Worm (Caenorhabditis elegans) whole organism, L4 larva: ENCODE data around the gene ears-2.

Experiments
- D1046.2 ChIP-seq: fragments of 200-800 bp; sonication (Bioruptor generic); IDR thresholded peaks from 2 replicates; pipeline ENCODE4 v1.3.6; 2022; ENCODE audit warnings: missing genetic modification characterization, missing compliant biosample characterization
- F10B5.3 ChIP-seq: sonication (generic microtip); optimal IDR thresholded peaks from 2 replicates; lab custom pipeline; 2016; ENCODE audit warnings: mild to moderate bottlenecking, missing genetic modification characterization, missing compliant biosample characterization
- F37D6.2 ChIP-seq: sonication (generic microtip); optimal IDR thresholded peaks from 2 replicates; lab custom pipeline; 2016; ENCODE audit warnings: mild to moderate bottlenecking, missing genetic modification characterization, missing compliant biosample characterization
- T20F7.1 ChIP-seq: fragments of 200-800 bp; sonication (Bioruptor generic); optimal IDR thresholded peaks from 2 replicates; lab custom pipeline; 2018; ENCODE audit warnings: mild to moderate bottlenecking, missing genetic modification characterization, missing compliant biosample characterization
- T26A8.4 ChIP-seq: fragments of 200-800 bp; sonication (Bioruptor generic); IDR thresholded peaks from 2 replicates; pipeline ENCODE4 v1.3.6; 2022; ENCODE audit warnings: missing genetic modification characterization, missing compliant biosample characterization
- Y105C5A.15 ChIP-seq: fragments of 200-800 bp; sonication (Bioruptor generic); IDR thresholded peaks from 2 replicates; pipeline ENCODE4 v1.3.6; 2022; ENCODE audit warnings: missing genetic modification characterization, missing compliant biosample characterization
- Y48G9A.11 ChIP-seq: fragments of 200-800 bp; sonication (Bioruptor generic); IDR thresholded peaks from 2 replicates; pipeline ENCODE4 v1.3.6; 2022; ENCODE audit warnings: missing genetic modification reagents, missing genetic modification characterization, missing compliant biosample characterization
- aha-1 ChIP-seq: fragments of 150-350 bp; peaks from one replicate; lab custom pipeline; 2014; ENCODE audit warnings: missing biosample characterization, missing genetic modification characterization
- ama-1 ChIP-seq: fragments of 150-350 bp; optimal IDR thresholded peaks from 2 replicates; lab custom pipeline; 2014; ENCODE audit warnings: inconsistent platforms, mixed read lengths
- arid-1 ChIP-seq: fragments of 200-800 bp; sonication (Bioruptor generic); conservative IDR thresholded peaks from 2 replicates; pipeline ENCODE4 v1.3.6; 2022; ENCODE audit warnings: missing genetic modification reagents, missing genetic modification characterization, missing compliant biosample characterization
- attf-4 ChIP-seq: sonication (generic microtip); optimal IDR thresholded peaks from 3 replicates; lab custom pipeline; 2017; ENCODE audit warnings: missing biosample characterization, missing genetic modification characterization
- ces-1 ChIP-seq: fragments of 150-350 bp; sonication (generic microtip); optimal IDR thresholded peaks from 4 replicates; lab custom pipeline; 2014; ENCODE audit warnings: missing biosample characterization, missing genetic modification reagents, missing genetic modification characterization
- cey-2 ChIP-seq: sonication (generic microtip); optimal IDR thresholded peaks from 3 replicates; lab custom pipeline; 2017; ENCODE audit warnings: missing genetic modification characterization, mild to moderate bottlenecking, missing compliant biosample characterization, antibody characterized with exemption, borderline replicate concordance; ENCODE audit not compliant: insufficient read depth
- daf-8 ChIP-seq: fragments of 200-800 bp; sonication (Bioruptor generic); IDR thresholded peaks from 2 replicates; pipeline ENCODE4 v1.3.6; 2022; ENCODE audit warnings: missing genetic modification characterization, missing compliant biosample characterization
- dmd-6 ChIP-seq: fragments of 200-800 bp; sonication (Bioruptor generic); IDR thresholded peaks from 2 replicates; pipeline ENCODE4 v1.3.6; 2022; ENCODE audit warnings: missing genetic modification reagents, missing genetic modification characterization, missing compliant biosample characterization
- dpl-1 ChIP-seq: fragments of 150-350 bp; optimal IDR thresholded peaks from 2 replicates; lab custom pipeline; 2014; ENCODE audit warnings: missing biosample characterization, missing genetic modification reagents, missing genetic modification characterization
- duxl-1 ChIP-seq: sonication (generic microtip); optimal IDR thresholded peaks from 2 replicates; lab custom pipeline; 2016; ENCODE audit warnings: mild to moderate bottlenecking, missing genetic modification characterization, moderate library complexity, missing compliant biosample characterization; ENCODE audit not compliant: poor library complexity
- dve-1 ChIP-seq: sonication (generic microtip); optimal IDR thresholded peaks from 2 replicates; lab custom pipeline; 2017; ENCODE audit warnings: antibody characterized with exemption, mild to moderate bottlenecking, missing genetic modification characterization, missing compliant biosample characterization; ENCODE audit not compliant: insufficient read depth
- gei-8 ChIP-seq: fragments of 200-800 bp; sonication (Bioruptor generic); optimal IDR thresholded peaks from 2 replicates; lab custom pipeline; 2018; ENCODE audit warnings: mild to moderate bottlenecking, missing genetic modification characterization, missing compliant biosample characterization
- hif-1 ChIP-seq, 2 experiments: sonication (generic microtip); optimal IDR thresholded peaks; 2 replicates each; lab custom pipeline; 2016 to 2017; ENCODE audit warnings: missing compliant biosample characterization in 2 of 2, missing genetic modification characterization in 2 of 2, missing genetic modification reagents in 2 of 2, missing genotype in 2 of 2, mild to moderate bottlenecking in 1 of 2
- hlh-11 ChIP-seq: fragments of 200-800 bp; sonication (Bioruptor generic); optimal IDR thresholded peaks from 2 replicates; lab custom pipeline; 2018; ENCODE audit warnings: mild to moderate bottlenecking, missing genetic modification characterization, missing compliant biosample characterization
- hlh-30 ChIP-seq: sonication (generic microtip); optimal IDR thresholded peaks from 2 replicates; lab custom pipeline; 2017; ENCODE audit warnings: antibody characterized with exemption, mild to moderate bottlenecking, missing genetic modification characterization, missing compliant biosample characterization; ENCODE audit not compliant: insufficient read depth
- hmg-1.1 ChIP-seq: fragments of 200-800 bp; sonication (Bioruptor generic); IDR thresholded peaks from 2 replicates; pipeline ENCODE4 v1.3.6; 2022; ENCODE audit warnings: missing genetic modification reagents, missing genetic modification characterization, missing compliant biosample characterization
- lin-38 ChIP-seq: fragments of 200-800 bp; sonication (Bioruptor generic); IDR thresholded peaks from 2 replicates; pipeline ENCODE4 v1.3.6; 2022; ENCODE audit warnings: missing genetic modification reagents, missing genetic modification characterization, missing compliant biosample characterization
- lsy-2 ChIP-seq, 2 experiments: fragments of 150-350 bp in 1 of 2; sonication (generic microtip) in 1 of 2; optimal IDR thresholded peaks; 2 replicates each; lab custom pipeline; 2014 to 2017; ENCODE audit warnings: missing biosample characterization in 2 of 2, missing genetic modification characterization in 2 of 2
- madf-9 ChIP-seq: fragments of 200-800 bp; sonication (Bioruptor generic); conservative IDR thresholded peaks from 2 replicates; pipeline ENCODE4 v1.3.6; 2022; ENCODE audit warnings: missing genetic modification reagents, missing genetic modification characterization, missing compliant biosample characterization
- mdt-29 ChIP-seq: fragments of 200-800 bp; sonication (Bioruptor generic); IDR thresholded peaks from 2 replicates; pipeline ENCODE4 v1.3.6; 2022; ENCODE audit warnings: missing genetic modification reagents, missing genetic modification characterization, missing compliant biosample characterization
- mep-1 ChIP-seq: fragments of 150-350 bp; sonication (generic microtip); optimal IDR thresholded peaks from 3 replicates; lab custom pipeline; 2014; ENCODE audit warnings: missing biosample characterization, missing genetic modification characterization
- mes-2 ChIP-seq: sonication (generic microtip); optimal IDR thresholded peaks from 2 replicates; lab custom pipeline; 2016; ENCODE audit warnings: missing genotype, mild to moderate bottlenecking, missing genetic modification characterization, missing compliant biosample characterization; ENCODE audit not compliant: poor library complexity, severe bottlenecking
- nhr-10 ChIP-seq: fragments of 150-350 bp; optimal IDR thresholded peaks from 2 replicates; lab custom pipeline; 2014; ENCODE audit warnings: missing biosample characterization, missing genetic modification characterization
- nhr-102 ChIP-seq: sonication (generic microtip); optimal IDR thresholded peaks from 2 replicates; lab custom pipeline; 2016; ENCODE audit warnings: mild to moderate bottlenecking, missing genetic modification characterization, moderate library complexity, missing compliant biosample characterization
- nhr-11 ChIP-seq: fragments of 150-350 bp; optimal IDR thresholded peaks from 2 replicates; lab custom pipeline; 2014; ENCODE audit warnings: missing biosample characterization, missing genetic modification characterization
- nhr-111 ChIP-seq: fragments of 200-800 bp; sonication (Bioruptor generic); optimal IDR thresholded peaks from 2 replicates; lab custom pipeline; 2018; ENCODE audit warnings: mild to moderate bottlenecking, missing genetic modification characterization, missing compliant biosample characterization
- nhr-25 ChIP-seq: sonication (generic microtip); optimal IDR thresholded peaks from 2 replicates; lab custom pipeline; 2017; ENCODE audit warnings: missing genetic modification characterization, mild to moderate bottlenecking, missing compliant biosample characterization, antibody characterized with exemption, moderate library complexity, borderline replicate concordance; ENCODE audit not compliant: insufficient read depth
- nhr-48 ChIP-seq: sonication (generic microtip); optimal IDR thresholded peaks from 2 replicates; lab custom pipeline; 2016; ENCODE audit warnings: mild to moderate bottlenecking, missing genetic modification characterization, missing compliant biosample characterization
- nhr-6 ChIP-seq: fragments of 150-350 bp; optimal IDR thresholded peaks from 2 replicates; lab custom pipeline; 2014; ENCODE audit warnings: missing biosample characterization, missing genetic modification characterization
- nhr-77 ChIP-seq: fragments of 150-350 bp; optimal IDR thresholded peaks from 2 replicates; lab custom pipeline; 2014; ENCODE audit warnings: missing biosample characterization, missing genetic modification characterization
- pha-4 ChIP-seq, 2 experiments: fragments of 150-350 bp in 1 of 2; fragments of 200-800 bp in 1 of 2; sonication (Bioruptor generic) in 1 of 2; IDR thresholded peaks in 1 of 2; optimal IDR thresholded peaks in 1 of 2; 2 replicates each; pipeline versions ENCODE4 v1.3.6 to Lab custom; 2014 to 2022; ENCODE audit warnings: missing genetic modification characterization in 2 of 2, missing genetic modification reagents in 2 of 2, missing biosample characterization in 1 of 2, missing compliant biosample characterization in 1 of 2
- php-3 ChIP-seq: fragments of 200-800 bp; sonication (Bioruptor generic); IDR thresholded peaks from 2 replicates; pipeline ENCODE4 v1.3.6; 2022; ENCODE audit warnings: missing genetic modification reagents, missing genetic modification characterization, missing compliant biosample characterization
- rbr-2 ChIP-seq: sonication (generic microtip); optimal IDR thresholded peaks from 2 replicates; lab custom pipeline; 2016; ENCODE audit warnings: missing genotype, missing genetic modification characterization, missing compliant biosample characterization
- sdz-12 ChIP-seq: fragments of 200-800 bp; sonication (Bioruptor generic); optimal IDR thresholded peaks from 2 replicates; lab custom pipeline; 2018; ENCODE audit warnings: mild to moderate bottlenecking, missing genetic modification characterization, missing compliant biosample characterization
- skn-1 ChIP-seq: fragments of 150-350 bp; optimal IDR thresholded peaks from 2 replicates; lab custom pipeline; 2014; ENCODE audit warnings: missing biosample characterization, missing genetic modification characterization
- spr-3 ChIP-seq: fragments of 200-800 bp; sonication (Bioruptor generic); optimal IDR thresholded peaks from 2 replicates; lab custom pipeline; 2018; ENCODE audit warnings: mild to moderate bottlenecking, missing genetic modification characterization, missing compliant biosample characterization
- vab-7 ChIP-seq: fragments of 200-800 bp; sonication (Bioruptor generic); IDR thresholded peaks from 2 replicates; pipeline ENCODE4 v1.3.6; 2022; ENCODE audit warnings: missing genetic modification reagents, missing genetic modification characterization, missing compliant biosample characterization
- zip-2 ChIP-seq: fragments of 150-350 bp; optimal IDR thresholded peaks from 2 replicates; lab custom pipeline; 2014; ENCODE audit warnings: missing biosample characterization, missing genetic modification characterization
- ztf-11 ChIP-seq: fragments of 150-350 bp; optimal IDR thresholded peaks from 2 replicates; lab custom pipeline; 2014; ENCODE audit warnings: missing biosample characterization, missing genetic modification characterization

Gene ears-2

ce11 chrIV:393409-393930 lies 3.2 kb upstream of the ears-2 start, which contains the start of the genes T07A9.15 and nog-1:
Gene T07A9.15, minus strand, starts transcription at chrIV:393546.
Gene nog-1, plus strand, starts transcription at chrIV:393880.
- no peak for TF ChIP-seq zip-2 (tag; lab: Kevin White, UChicago)
- TF ChIP-seq D1046.2 (GFP tag; lab: Robert Waterston, UW) = no peak
- TF ChIP-seq mep-1 (tag; lab: Kevin White, UChicago) = peak; percentile 68
- TF ChIP-seq daf-8 = no peak
- no peak for TF ChIP-seq spr-3 (GFP tag; lab: Kevin White, UChicago)
- TF ChIP-seq mes-2 = peak; percentile 88
- TF ChIP-seq madf-9 = no peak
- TF ChIP-seq ama-1 = no peak
- TF ChIP-seq hif-1 (tag; optimal IDR thresholded peaks at IDR 0.05; lab: Kevin White, UChicago) = peak in 1 of 2 experiments; percentile 27
- peak; percentile 41 for TF ChIP-seq rbr-2 (tag; lab: Kevin White, UChicago)
- no peak for TF ChIP-seq T20F7.1 (GFP tag; lab: Kevin White, UChicago)
- no peak for TF ChIP-seq nhr-10 (tag; lab: Kevin White, UChicago)
- TF ChIP-seq duxl-1 (tag; lab: Kevin White, UChicago) = peak; percentile 18
- peak; percentile 51; the same call in 1 of the 2 replicates for TF ChIP-seq hmg-1.1 (GFP tag; lab: Robert Waterston, UW)
- TF ChIP-seq hlh-30 (tag; lab: Kevin White, UChicago) = peak; percentile 92
- TF ChIP-seq ztf-11 (tag; lab: Kevin White, UChicago) = no peak
- TF ChIP-seq cey-2 (tag; lab: Kevin White, UChicago) = no peak
- peak; percentile 89 for TF ChIP-seq aha-1 (tag; lab: Kevin White, UChicago)
- no peak for TF ChIP-seq ces-1 (GFP tag; lab: Kevin White, UChicago)
- TF ChIP-seq nhr-11 (tag; lab: Kevin White, UChicago) = peak; percentile 27
- no peak for TF ChIP-seq nhr-102
- peak; percentile 63 for TF ChIP-seq dpl-1
- no peak for TF ChIP-seq sdz-12 (GFP tag; lab: Kevin White, UChicago)
- peak; percentile 31; the same call in 1 of the 2 replicates for TF ChIP-seq dmd-6 (GFP tag; lab: Robert Waterston, UW)
- peak; percentile 40 for TF ChIP-seq nhr-25 (tag; lab: Kevin White, UChicago)
- no peak for TF ChIP-seq mdt-29 (GFP tag; lab: Robert Waterston, UW)
- no peak for TF ChIP-seq F10B5.3 (tag; lab: Kevin White, UChicago)
- TF ChIP-seq Y105C5A.15 = no peak
- no peak for TF ChIP-seq nhr-111 (GFP tag; lab: Kevin White, UChicago)
- TF ChIP-seq skn-1 (tag; lab: Kevin White, UChicago) = no peak
- TF ChIP-seq Y48G9A.11 = no peak
- peak; percentile 93 to 99 for TF ChIP-seq lsy-2 (tag; optimal IDR thresholded peaks at IDR 0.05; lab: Kevin White, UChicago)
- peak; percentile 44 for TF ChIP-seq nhr-77
- peak; percentile 65 for TF ChIP-seq lin-38 (GFP tag; lab: Robert Waterston, UW)
- TF ChIP-seq nhr-6 (tag; lab: Kevin White, UChicago) = peak; percentile 66
- TF ChIP-seq nhr-48 = no peak
- no peak for TF ChIP-seq T26A8.4
- no peak for TF ChIP-seq F37D6.2 (tag; lab: Kevin White, UChicago)
- 0 out of 2 replicates have a peak, but pooled peaks have one; percentile 22 for TF ChIP-seq vab-7 (GFP tag; lab: Robert Waterston, UW)
- peak; percentile 27 for TF ChIP-seq hlh-11 (tag; lab: Kevin White, UChicago)
- TF ChIP-seq arid-1 (GFP tag; lab: Robert Waterston, UW) = 0 out of 2 replicates have a peak, but pooled peaks have one; percentile 19
- no peak for TF ChIP-seq attf-4 (tag; lab: Kevin White, UChicago)
- TF ChIP-seq dve-1 (tag; lab: Kevin White, UChicago) = peak; percentile 33
- TF ChIP-seq php-3 = no peak
- TF ChIP-seq gei-8 = no peak
- TF ChIP-seq pha-4 (GFP tag; IDR thresholded peaks at IDR 0.05; lab: Robert Waterston, UW) = 0 out of 2 replicates have a peak, but pooled peaks have one; percentile 28
- peak; percentile 33 for TF ChIP-seq pha-4 (tag; optimal IDR thresholded peaks at IDR 0.05; lab: Kevin White, UChicago)
- TF ChIP-seq, all 104 proteins: peak for 21
